Fruit fly (Drosophila melanogaster): Measurements from ENCODE around the gene CG34273.

The CG34273 gene

DNA sequence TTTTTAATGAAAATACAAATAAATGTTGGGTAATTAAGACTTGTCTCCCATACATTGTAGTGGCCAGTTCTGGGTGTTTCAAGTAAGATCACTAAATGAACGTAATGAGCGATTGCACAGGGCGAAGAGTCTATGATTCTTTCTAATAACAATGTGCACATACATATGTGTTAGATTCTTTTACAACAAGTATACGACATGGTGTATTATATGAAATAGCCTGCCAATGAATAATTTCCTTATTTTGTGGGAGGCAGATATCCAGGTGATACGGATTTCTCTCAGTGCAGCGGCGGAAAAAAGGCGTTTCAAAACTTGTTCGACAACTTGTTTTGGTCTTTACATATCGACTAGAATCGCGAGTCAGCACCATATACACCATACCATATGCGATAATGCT lies 43.3 kb upstream of the CG34273 start (continued):
- peak; percentile 4 for TF ChIP-seq CG17568 (GFP tag; optimal IDR thresholded peaks at IDR 0.05)
- TF ChIP-seq CG34422 (GFP tag; IDR thresholded peaks at IDR 0.05): 0 out of 3 replicates have a peak, but pooled peaks have one; percentile 30
- peak; percentile 77 for TF ChIP-seq lilli (GFP tag; optimal IDR thresholded peaks at IDR 0.05)
- peak; percentile 42 for TF ChIP-seq ab (GFP tag; optimal IDR thresholded peaks at IDR 0.05)
- TF ChIP-seq crp (GFP tag; optimal IDR thresholded peaks at IDR 0.05): no peak
- TF ChIP-seq CG11695 (GFP tag; IDR thresholded peaks at IDR 0.05): peak; percentile 69; the same call in 2 of the 3 replicates
- TF ChIP-seq zen2 (GFP tag; IDR thresholded peaks at IDR 0.05; ENCODE audit: partially characterized antibody): no peak
- TF ChIP-seq bab2 (GFP tag; optimal IDR thresholded peaks at IDR 0.05): peak; percentile 67
- peak; percentile 59 for TF ChIP-seq Meics (GFP tag; optimal IDR thresholded peaks at IDR 0.05)
- no peak for TF ChIP-seq CG4617 (GFP tag; optimal IDR thresholded peaks at IDR 0.05; ENCODE audit: borderline replicate concordance)
- no peak for TF ChIP-seq salm (tag; optimal IDR thresholded peaks at IDR 0.05)
- TF ChIP-seq CG3847 (GFP tag; IDR thresholded peaks at IDR 0.05): peak; percentile 50
- TF ChIP-seq esg (GFP tag; conservative IDR thresholded peaks at IDR 0.05): peak; percentile 39; the same call in 1 of the 2 replicates
- peak; percentile 48 for TF ChIP-seq CG10979 (tag; optimal IDR thresholded peaks at IDR 0.05)
- TF ChIP-seq dpn (GFP tag; optimal IDR thresholded peaks at IDR 0.05): peak; percentile 58 to 72
- peak; percentile 28; the same call in 1 of the 3 replicates for TF ChIP-seq B-H1 (GFP tag; IDR thresholded peaks at IDR 0.05)
- TF ChIP-seq fru (optimal IDR thresholded peaks at IDR 0.05): no peak
- TF ChIP-seq CG9609 (GFP tag; optimal IDR thresholded peaks at IDR 0.05): peak; percentile 60
- peak; percentile 32 for TF ChIP-seq CG33213 (GFP tag; optimal IDR thresholded peaks at IDR 0.05)
- peak; percentile 21 for TF ChIP-seq CG17385 (GFP tag; optimal IDR thresholded peaks at IDR 0.05)
- TF ChIP-seq CG8388 (GFP tag; optimal IDR thresholded peaks at IDR 0.05): peak; percentile 36
- TF ChIP-seq crc (GFP tag; optimal IDR thresholded peaks at IDR 0.05): peak; percentile 27
- TF ChIP-seq pzg (GFP tag; optimal IDR thresholded peaks at IDR 0.05): no peak
- TF ChIP-seq tgo (GFP tag; IDR thresholded peaks at IDR 0.05): 0 out of 3 replicates have a peak, but pooled peaks have one; percentile 27
- TF ChIP-seq zf30C (GFP tag; optimal IDR thresholded peaks at IDR 0.05): peak; percentile 21
- no peak for TF ChIP-seq hkb (optimal IDR thresholded peaks at IDR 0.05)
- TF ChIP-seq hkb (GFP tag; IDR thresholded peaks at IDR 0.05): no peak
- TF ChIP-seq CG9817 (tag; optimal IDR thresholded peaks at IDR 0.05): peak; percentile 38
- TF ChIP-seq danr (GFP tag; IDR thresholded peaks at IDR 0.05): 0 out of 2 replicates have a peak, but pooled peaks have one; percentile 22
- peak; percentile 29 for TF ChIP-seq CG10654 (GFP tag; optimal IDR thresholded peaks at IDR 0.05)
- no peak for TF ChIP-seq Doc2 (GFP tag; IDR thresholded peaks at IDR 0.05)
- TF ChIP-seq CG10267 (tag; optimal IDR thresholded peaks at IDR 0.05): peak; percentile 35
- no peak for TF ChIP-seq Elba2 (GFP tag; optimal IDR thresholded peaks at IDR 0.05)
- peak; percentile 45 for TF ChIP-seq CG12071 (GFP tag; optimal IDR thresholded peaks at IDR 0.05)
- peak; percentile 29; the same call in 1 of the 2 replicates for TF ChIP-seq E2f2 (GFP tag; IDR thresholded peaks at IDR 0.05)
- no peak for TF ChIP-seq Tbp (GFP tag; optimal IDR thresholded peaks at IDR 0.05)
- TF ChIP-seq lmd (GFP tag; IDR thresholded peaks at IDR 0.05): peak; percentile 38; the same call in 1 of the 2 replicates
- peak; percentile 66 for TF ChIP-seq grau (tag; optimal IDR thresholded peaks at IDR 0.05)
- peak; percentile 0 for TF ChIP-seq wek (GFP tag; optimal IDR thresholded peaks at IDR 0.05)
- peak; percentile 63 for TF ChIP-seq row (GFP tag; IDR thresholded peaks at IDR 0.05)
- TF ChIP-seq CG13894 (tag; optimal IDR thresholded peaks at IDR 0.05): no peak
- no peak for TF ChIP-seq Abd-B (GFP tag; optimal IDR thresholded peaks at IDR 0.05)
- no peak for TF ChIP-seq CG1647 (GFP tag; optimal IDR thresholded peaks at IDR 0.05)
- TF ChIP-seq gsb (GFP tag; IDR thresholded peaks at IDR 0.05): peak; percentile 73
- TF ChIP-seq E2f1 (GFP tag; IDR thresholded peaks at IDR 0.05): peak; percentile 26; the same call in 1 of the 2 replicates
- no peak for TF ChIP-seq CG31365 (tag; optimal IDR thresholded peaks at IDR 0.05)
- TF ChIP-seq dm (GFP tag; optimal IDR thresholded peaks at IDR 0.05): no peak
- peak; percentile 23 for TF ChIP-seq Hand (GFP tag; optimal IDR thresholded peaks at IDR 0.05)
- peak; percentile 46 for TF ChIP-seq CG31441 (GFP tag; IDR thresholded peaks at IDR 0.05)
- no peak for TF ChIP-seq usp (GFP tag; optimal IDR thresholded peaks at IDR 0.05)
- TF ChIP-seq repo (GFP tag; optimal IDR thresholded peaks at IDR 0.05): no peak
- TF ChIP-seq Kr (GFP tag; optimal IDR thresholded peaks at IDR 0.05): no peak
